Worm (Caenorhabditis elegans) whole organism, L3 larva: ENCODE data around the gene spch-1.

ENCODE experiments used
- aly-2 ChIP-seq: fragments of 150-350 bp; optimal IDR thresholded peaks from 2 replicates; lab custom pipeline; 2014; ENCODE audit warnings: missing biosample characterization, missing genetic modification characterization
- ama-1 ChIP-seq: fragments of 150-350 bp; optimal IDR thresholded peaks from 2 replicates; lab custom pipeline; 2018
- ceh-28 ChIP-seq: fragments of 150-350 bp; optimal IDR thresholded peaks from 2 replicates; lab custom pipeline; 2014; ENCODE audit warnings: missing biosample characterization, missing genetic modification reagents, missing genetic modification characterization
- ceh-9 ChIP-seq: sonication (generic microtip); optimal IDR thresholded peaks from 2 replicates; lab custom pipeline; 2018; ENCODE audit warnings: missing biosample characterization, missing genetic modification characterization
- egl-27 ChIP-seq: sonication (generic microtip); optimal IDR thresholded peaks from 4 replicates; lab custom pipeline; 2017; ENCODE audit warnings: missing biosample characterization, missing genetic modification reagents, missing genetic modification characterization
- egl-5 ChIP-seq: fragments of 150-350 bp; optimal IDR thresholded peaks from 2 replicates; lab custom pipeline; 2017; ENCODE audit warnings: missing biosample characterization, missing genetic modification reagents, missing genetic modification characterization, inconsistent platforms
- elt-1 ChIP-seq: fragments of 150-350 bp; optimal IDR thresholded peaks from 2 replicates; lab custom pipeline; 2014; ENCODE audit warnings: missing biosample characterization, missing genetic modification characterization
- elt-2 ChIP-seq: sonication (generic microtip); optimal IDR thresholded peaks from 2 replicates; lab custom pipeline; 2016; ENCODE audit warnings: missing genetic modification reagents, mild to moderate bottlenecking, missing genetic modification characterization, missing compliant biosample characterization
- elt-3 ChIP-seq, 3 experiments: fragments of 150-350 bp in 1 of 3; sonication (generic microtip) in 2 of 3; optimal IDR thresholded peaks; 2 replicates in 2 of 3; 4 replicates in 1 of 3; lab custom pipeline; 2014 to 2017; ENCODE audit warnings: missing biosample characterization in 3 of 3, missing genetic modification characterization in 3 of 3
- eor-1 ChIP-seq, 2 experiments: fragments of 150-350 bp; optimal IDR thresholded peaks; 2 replicates each; lab custom pipeline; 2014 to 2018; ENCODE audit warnings: missing biosample characterization in 2 of 2, missing genetic modification characterization in 2 of 2
- fkh-10 ChIP-seq: sonication (generic microtip); optimal IDR thresholded peaks from 2 replicates; lab custom pipeline; 2017; ENCODE audit warnings: missing biosample characterization, missing genetic modification reagents, missing genetic modification characterization
- fos-1 ChIP-seq: fragments of 150-350 bp; optimal IDR thresholded peaks from 2 replicates; lab custom pipeline; 2014; ENCODE audit warnings: missing biosample characterization, missing genetic modification characterization
- hmg-11 ChIP-seq: sonication (generic microtip); optimal IDR thresholded peaks from 2 replicates; lab custom pipeline; 2016; ENCODE audit warnings: missing genetic modification characterization, missing compliant biosample characterization
- lin-15B ChIP-seq: fragments of 150-350 bp; optimal IDR thresholded peaks from 2 replicates; lab custom pipeline; 2014; ENCODE audit warnings: missing biosample characterization, missing genetic modification characterization
- lin-39 ChIP-seq: fragments of 150-350 bp; optimal IDR thresholded peaks from 2 replicates; lab custom pipeline; 2018; ENCODE audit warnings: missing biosample characterization, missing genetic modification reagents, missing genetic modification characterization
- mdl-1 ChIP-seq: fragments of 150-350 bp; optimal IDR thresholded peaks from 2 replicates; lab custom pipeline; 2014; ENCODE audit warnings: missing biosample characterization, missing genetic modification characterization
- mml-1 ChIP-seq: fragments of 150-350 bp; sonication (generic microtip); optimal IDR thresholded peaks from 3 replicates; lab custom pipeline; 2014; ENCODE audit warnings: missing biosample characterization, missing genetic modification characterization
- nfya-1 ChIP-seq: sonication (generic microtip); optimal IDR thresholded peaks from 2 replicates; lab custom pipeline; 2017; ENCODE audit warnings: missing genetic modification characterization, mild to moderate bottlenecking, missing compliant biosample characterization, antibody characterized with exemption, moderate library complexity; ENCODE audit not compliant: insufficient read depth
- nhr-11 ChIP-seq: fragments of 150-350 bp; optimal IDR thresholded peaks from 2 replicates; lab custom pipeline; 2014; ENCODE audit warnings: missing biosample characterization, missing genetic modification characterization
- nhr-23 ChIP-seq: fragments of 150-350 bp; optimal IDR thresholded peaks from 2 replicates; lab custom pipeline; 2014; ENCODE audit warnings: missing biosample characterization, missing genetic modification reagents, missing genetic modification characterization
- nhr-237 ChIP-seq: fragments of 150-350 bp; optimal IDR thresholded peaks from 2 replicates; lab custom pipeline; 2014; ENCODE audit warnings: missing biosample characterization, missing genetic modification characterization
- nhr-25 ChIP-seq: sonication (generic microtip); optimal IDR thresholded peaks from 2 replicates; lab custom pipeline; 2017; ENCODE audit warnings: missing biosample characterization, missing genetic modification characterization
- nhr-28 ChIP-seq: fragments of 150-350 bp; optimal IDR thresholded peaks from 2 replicates; lab custom pipeline; 2014; ENCODE audit warnings: missing biosample characterization, missing genetic modification characterization
- nhr-67 ChIP-seq: fragments of 150-350 bp; optimal IDR thresholded peaks from 2 replicates; lab custom pipeline; 2014; ENCODE audit warnings: missing biosample characterization, missing genetic modification characterization
- nhr-77 ChIP-seq: fragments of 150-350 bp; optimal IDR thresholded peaks from 2 replicates; lab custom pipeline; 2014; ENCODE audit warnings: missing biosample characterization, missing genetic modification characterization
- pha-4 ChIP-seq: fragments of 150-350 bp; optimal IDR thresholded peaks from 2 replicates; lab custom pipeline; 2014; ENCODE audit warnings: missing biosample characterization, missing genetic modification reagents, missing genetic modification characterization
- pqm-1 ChIP-seq: fragments of 150-350 bp; optimal IDR thresholded peaks from 2 replicates; lab custom pipeline; 2017; ENCODE audit warnings: missing biosample characterization, missing genetic modification characterization, inconsistent platforms
- skn-1 ChIP-seq: fragments of 150-350 bp; optimal IDR thresholded peaks from 2 replicates; lab custom pipeline; 2014; ENCODE audit warnings: missing biosample characterization, missing genetic modification characterization
- snpc-4 ChIP-seq: fragments of 150-350 bp; optimal IDR thresholded peaks from 2 replicates; lab custom pipeline; 2014; ENCODE audit warnings: missing biosample characterization, missing genetic modification characterization
- tbx-2 ChIP-seq: sonication (generic microtip); optimal IDR thresholded peaks from 2 replicates; lab custom pipeline; 2016; ENCODE audit warnings: mild to moderate bottlenecking, missing genetic modification characterization, missing compliant biosample characterization
- unc-39 ChIP-seq: sonication (generic microtip); optimal IDR thresholded peaks from 4 replicates; lab custom pipeline; 2017; ENCODE audit warnings: missing biosample characterization, missing genetic modification characterization
- unc-62 ChIP-seq: fragments of 150-350 bp; sonication (generic microtip); optimal IDR thresholded peaks from 4 replicates; lab custom pipeline; 2014; ENCODE audit warnings: missing biosample characterization, missing genetic modification reagents, missing genetic modification characterization
- zag-1 ChIP-seq: fragments of 150-350 bp; optimal IDR thresholded peaks from 2 replicates; lab custom pipeline; 2014; ENCODE audit warnings: missing biosample characterization, missing genetic modification characterization
- ztf-11 ChIP-seq: fragments of 150-350 bp; optimal IDR thresholded peaks from 2 replicates; lab custom pipeline; 2014; ENCODE audit warnings: missing biosample characterization, missing genetic modification characterization

spch-1 gene

ce11 chrIV:10068266-10068665, 43.1 kb downstream of the spch-1 start:
- TF ChIP-seq snpc-4 (tag; lab: Kevin White, UChicago) (no peak), fkh-10 (GFP tag; lab: Kevin White, UChicago) (no peak), egl-5 (tag; lab: Kevin White, UChicago) (no peak), nhr-237 (tag; lab: Kevin White, UChicago) (no peak), hmg-11 (no peak), ceh-9 (tag; lab: Kevin White, UChicago) (no peak), eor-1 (tag; optimal IDR thresholded peaks at IDR 0.05; lab: Kevin White, UChicago) (no peak), ama-1 (lab: Kevin White, UChicago) (no peak), elt-1 (tag; lab: Kevin White, UChicago) (no peak)

- TF ChIP-seq snpc-4 (tag; lab: Kevin White, UChicago) (no peak), fkh-10 (GFP tag; lab: Kevin White, UChicago) (peak; percentile 94), nhr-25 (no peak), nhr-77 (tag; lab: Kevin White, UChicago) (no peak), pha-4 (no peak), zag-1 (no peak)
These were observed 43.8 kb downstream of the spch-1 start, which contains the start of gene cwn-2 for ce11 chrIV:10067541-10067940. Gene cwn-2 (plus strand): TSS chrIV:10067816.

ce11 chrIV:10066456-10066855, 44.9 kb downstream of the spch-1 start:
- TF ChIP-seq elt-2 (tag; lab: Kevin White, UChicago): peak; percentile 44
- TF ChIP-seq nhr-67 (tag; lab: Kevin White, UChicago): no peak
- TF ChIP-seq nhr-11 (tag; lab: Kevin White, UChicago): no peak
- peak; percentile 10 for TF ChIP-seq pqm-1 (tag; lab: Kevin White, UChicago)

ce11 chrIV:10065159-10065558, 46.2 kb downstream of the spch-1 start:
- TF ChIP-seq unc-39 (tag; lab: Kevin White, UChicago) (no peak), ceh-28 (tag; lab: Kevin White, UChicago) (no peak), unc-62 (peak; percentile 36), ztf-11 (tag; lab: Kevin White, UChicago) (no peak), nfya-1 (tag; lab: Kevin White, UChicago) (no peak), mdl-1 (tag; lab: Kevin White, UChicago) (no peak), egl-27 (tag; lab: Kevin White, UChicago) (no peak), fos-1 (tag; lab: Kevin White, UChicago) (no peak), lin-39 (tag; lab: Kevin White, UChicago) (peak; percentile 74)

- TF ChIP-seq lin-39 (tag; lab: Kevin White, UChicago) (no peak), lin-15B (no peak), nhr-11 (tag; lab: Kevin White, UChicago) (no peak), nfya-1 (tag; lab: Kevin White, UChicago) (no peak), mml-1 (tag; lab: Kevin White, UChicago) (no peak), elt-3 (tag; optimal IDR thresholded peaks at IDR 0.05; lab: Kevin White, UChicago) (no peak), skn-1 (tag; lab: Kevin White, UChicago) (no peak), nhr-25 (no peak), zag-1 (no peak), egl-5 (tag; lab: Kevin White, UChicago) (no peak), fos-1 (tag; lab: Kevin White, UChicago) (no peak), unc-62 (no peak), egl-27 (tag; lab: Kevin White, UChicago) (no peak), tbx-2 (tag; lab: Kevin White, UChicago) (no peak), aly-2 (no peak), unc-39 (tag; lab: Kevin White, UChicago) (no peak), nhr-28 (no peak), eor-1 (tag; optimal IDR thresholded peaks at IDR 0.05; lab: Kevin White, UChicago) (no peak), fkh-10 (GFP tag; lab: Kevin White, UChicago) (no peak)
These were observed 47.4 kb downstream of the spch-1 start for ce11 chrIV:10063941-10064340.

- TF ChIP-seq unc-39 (tag; lab: Kevin White, UChicago) (no peak), elt-2 (tag; lab: Kevin White, UChicago) (peak; percentile 14), lin-39 (tag; lab: Kevin White, UChicago) (peak; percentile 4), egl-27 (tag; lab: Kevin White, UChicago) (no peak), nhr-67 (tag; lab: Kevin White, UChicago) (no peak), lin-15B (peak; percentile 12), pqm-1 (tag; lab: Kevin White, UChicago) (peak; percentile 30), eor-1 (tag; optimal IDR thresholded peaks at IDR 0.05; lab: Kevin White, UChicago) (no peak), nhr-23 (tag; lab: Kevin White, UChicago) (no peak), nfya-1 (tag; lab: Kevin White, UChicago) (peak; percentile 67), mml-1 (tag; lab: Kevin White, UChicago) (no peak), nhr-11 (tag; lab: Kevin White, UChicago) (no peak), hmg-11 (peak; percentile 73), fkh-10 (GFP tag; lab: Kevin White, UChicago) (peak; percentile 73)
These were observed 48.6 kb downstream of the spch-1 start, which contains the start of gene ipla-7 for ce11 chrIV:10062728-10063127. Gene ipla-7 (minus strand): TSS chrIV:10062849.
